Worm (Caenorhabditis elegans) whole organism, midembryonic: ENCODE results near the gene K02E11.7.
"Not testable (repeated sequence)": the region's sequence is repeated elsewhere in the genome, so short reads cannot be mapped to it uniquely, and the experiment has no call there.

Experiments
- T22C8.4 ChIP-seq: fragments of 200-800 bp; sonication (Bioruptor generic); IDR thresholded peaks from 2 replicates; pipeline ENCODE4 v1.3.6; 2022; ENCODE audit warnings: missing genetic modification characterization, missing compliant biosample characterization
- cog-1 ChIP-seq: sonication (generic microtip); optimal IDR thresholded peaks from 2 replicates; lab custom pipeline; 2016; ENCODE audit warnings: missing genetic modification characterization, missing compliant biosample characterization
- flt-1 ChIP-seq: fragments of 200-800 bp; sonication (Bioruptor generic); IDR thresholded peaks from 2 replicates; pipeline ENCODE4 v1.3.6; 2022; ENCODE audit warnings: missing genetic modification characterization, missing compliant biosample characterization
- klf-2 ChIP-seq: fragments of 200-800 bp; sonication (Bioruptor generic); conservative IDR thresholded peaks from 2 replicates; pipeline ENCODE4 v1.3.6; 2022; ENCODE audit warnings: missing genetic modification reagents, missing genetic modification characterization, missing compliant biosample characterization
- med-1 ChIP-seq: sonication (generic microtip); optimal IDR thresholded peaks from 2 replicates; lab custom pipeline; 2017; ENCODE audit warnings: missing genetic modification characterization, mild to moderate bottlenecking, missing compliant biosample characterization, antibody characterized with exemption, missing genetic modification reagents; ENCODE audit not compliant: insufficient read depth
- ref-1 ChIP-seq: fragments of 200-800 bp; sonication (Bioruptor generic); conservative IDR thresholded peaks from 2 replicates; pipeline ENCODE4 v1.3.6; 2022; ENCODE audit warnings: missing genetic modification reagents, missing genetic modification characterization, missing compliant biosample characterization
- tab-1 ChIP-seq: fragments of 200-800 bp; sonication (Bioruptor generic); IDR thresholded peaks from 2 replicates; pipeline ENCODE4 v1.3.6; 2022; ENCODE audit warnings: missing genetic modification characterization, missing compliant biosample characterization
- ztf-23 ChIP-seq: fragments of 200-800 bp; sonication (Bioruptor generic); IDR thresholded peaks from 2 replicates; pipeline ENCODE4 v1.3.6; 2022; ENCODE audit warnings: missing genetic modification reagents, missing genetic modification characterization, missing compliant biosample characterization
- ztf-29 ChIP-seq: fragments of 200-800 bp; sonication (Bioruptor generic); IDR thresholded peaks from 2 replicates; pipeline ENCODE4 v1.3.6; 2022; ENCODE audit warnings: missing genetic modification reagents, missing genetic modification characterization, missing compliant biosample characterization

The K02E11.7 gene

ce11 chrV:14283241-14283640 lies 29.1 kb upstream of the K02E11.7 start, which contains the start of gene F40G12.10:
TSS of gene F40G12.10 (plus strand) at chrV:14283541.
- TF ChIP-seq ref-1 (GFP tag; lab: Robert Waterston, UW) (no peak), klf-2 (GFP tag; lab: Robert Waterston, UW) (no peak), T22C8.4 (no peak), flt-1 (GFP tag; lab: Robert Waterston, UW) (no peak), ztf-29 (GFP tag; lab: Robert Waterston, UW) (no peak), ztf-23 (GFP tag; lab: Robert Waterston, UW) (no peak), med-1 (GFP tag; lab: Kevin White, UChicago) (no peak), cog-1 (tag; lab: Kevin White, UChicago) (no peak)

ce11 chrV:14282222-14282709 lies 28.1 kb upstream of the K02E11.7 start, which contains the start of the genes srt-74 and F40G12.9:
TSS of gene srt-74 (minus strand) at chrV:14282322.
TSS of gene F40G12.9 (plus strand) at chrV:14282659.
- no peak for TF ChIP-seq flt-1 (GFP tag; lab: Robert Waterston, UW)
- TF ChIP-seq med-1 (GFP tag; lab: Kevin White, UChicago) = no peak
- TF ChIP-seq ref-1 (GFP tag; lab: Robert Waterston, UW) = no peak
- TF ChIP-seq tab-1 (GFP tag; lab: Robert Waterston, UW) = no peak
- TF ChIP-seq ztf-29 (GFP tag; lab: Robert Waterston, UW) = no peak
- no peak for TF ChIP-seq cog-1 (tag; lab: Kevin White, UChicago)
- no peak for TF ChIP-seq T22C8.4
- no peak for TF ChIP-seq klf-2 (GFP tag; lab: Robert Waterston, UW)
- no peak for TF ChIP-seq ztf-23 (GFP tag; lab: Robert Waterston, UW)

ce11 chrV:14279777-14280176 lies 25.7 kb upstream of the K02E11.7 start, which contains the start of gene srt-33:
TSS of gene srt-33 (minus strand) at chrV:14279877.
- TF ChIP-seq ztf-23 (GFP tag; lab: Robert Waterston, UW) = no peak
- TF ChIP-seq ztf-29 (GFP tag; lab: Robert Waterston, UW) = no peak
- no peak for TF ChIP-seq flt-1 (GFP tag; lab: Robert Waterston, UW)
- no peak for TF ChIP-seq med-1 (GFP tag; lab: Kevin White, UChicago)
- TF ChIP-seq klf-2 (GFP tag; lab: Robert Waterston, UW) = no peak
- no peak for TF ChIP-seq cog-1 (tag; lab: Kevin White, UChicago)
- no peak for TF ChIP-seq ref-1 (GFP tag; lab: Robert Waterston, UW)
- no peak for TF ChIP-seq T22C8.4
- no peak for TF ChIP-seq tab-1 (GFP tag; lab: Robert Waterston, UW)

- not testable (repeated sequence) for TF ChIP-seq ztf-23 (GFP tag; lab: Robert Waterston, UW); ref-1 (GFP tag; lab: Robert Waterston, UW); med-1 (GFP tag; lab: Kevin White, UChicago)
These were observed 20.1 kb upstream of the K02E11.7 start, which contains the start of gene F40G12.7 for ce11 chrV:14274268-14274667. TSS of gene F40G12.7 (plus strand) at chrV:14274568.

ce11 chrV:14273019-14273418 lies 18.9 kb upstream of the K02E11.7 start, which contains the start of gene F40G12.6:
TSS of gene F40G12.6 (minus strand) at chrV:14273119.
- no peak for TF ChIP-seq flt-1 (GFP tag; lab: Robert Waterston, UW)
- TF ChIP-seq ztf-29 (GFP tag; lab: Robert Waterston, UW) = no peak
- TF ChIP-seq ztf-23 (GFP tag; lab: Robert Waterston, UW) = no peak
- TF ChIP-seq ref-1 (GFP tag; lab: Robert Waterston, UW) = no peak
- no peak for TF ChIP-seq tab-1 (GFP tag; lab: Robert Waterston, UW)
- no peak for TF ChIP-seq T22C8.4
- no peak for TF ChIP-seq klf-2 (GFP tag; lab: Robert Waterston, UW)

- no peak for TF ChIP-seq klf-2 (GFP tag; lab: Robert Waterston, UW)
- TF ChIP-seq tab-1 (GFP tag; lab: Robert Waterston, UW) = no peak
- no peak for TF ChIP-seq ref-1 (GFP tag; lab: Robert Waterston, UW)
- TF ChIP-seq cog-1 (tag; lab: Kevin White, UChicago) = no peak
- TF ChIP-seq T22C8.4 = no peak
- no peak for TF ChIP-seq ztf-23 (GFP tag; lab: Robert Waterston, UW)
- no peak for TF ChIP-seq ztf-29 (GFP tag; lab: Robert Waterston, UW)
- TF ChIP-seq flt-1 (GFP tag; lab: Robert Waterston, UW) = no peak
- no peak for TF ChIP-seq med-1 (GFP tag; lab: Kevin White, UChicago)
These were observed 16.6 kb upstream of the K02E11.7 start, which contains the start of gene F40G12.5 for ce11 chrV:14270729-14271128. TSS of gene F40G12.5 (minus strand) at chrV:14270829.

ce11 chrV:14268616-14269015 lies 14.5 kb upstream of the K02E11.7 start, which contains the start of gene F40G12.4:
TSS of gene F40G12.4 (minus strand) at chrV:14268716.
- no peak for TF ChIP-seq klf-2 (GFP tag; lab: Robert Waterston, UW)
- TF ChIP-seq flt-1 (GFP tag; lab: Robert Waterston, UW) = no peak
- no peak for TF ChIP-seq ztf-29 (GFP tag; lab: Robert Waterston, UW)
- no peak for TF ChIP-seq cog-1 (tag; lab: Kevin White, UChicago)
- TF ChIP-seq med-1 (GFP tag; lab: Kevin White, UChicago) = no peak
- TF ChIP-seq ref-1 (GFP tag; lab: Robert Waterston, UW) = no peak
- no peak for TF ChIP-seq tab-1 (GFP tag; lab: Robert Waterston, UW)

ce11 chrV:14267326-14267942 lies 13.3 kb upstream of the K02E11.7 start:
- TF ChIP-seq ref-1 (GFP tag; lab: Robert Waterston, UW) (no peak), cog-1 (tag; lab: Kevin White, UChicago) (no peak), flt-1 (GFP tag; lab: Robert Waterston, UW) (no peak), tab-1 (GFP tag; lab: Robert Waterston, UW) (no peak), T22C8.4 (no peak), med-1 (GFP tag; lab: Kevin White, UChicago) (no peak), klf-2 (GFP tag; lab: Robert Waterston, UW) (no peak), ztf-29 (GFP tag; lab: Robert Waterston, UW) (no peak), ztf-23 (GFP tag; lab: Robert Waterston, UW) (no peak)
